Worm (Caenorhabditis elegans): ENCODE results near the gene F59B2.9.

Gene F59B2.9

DNA sequence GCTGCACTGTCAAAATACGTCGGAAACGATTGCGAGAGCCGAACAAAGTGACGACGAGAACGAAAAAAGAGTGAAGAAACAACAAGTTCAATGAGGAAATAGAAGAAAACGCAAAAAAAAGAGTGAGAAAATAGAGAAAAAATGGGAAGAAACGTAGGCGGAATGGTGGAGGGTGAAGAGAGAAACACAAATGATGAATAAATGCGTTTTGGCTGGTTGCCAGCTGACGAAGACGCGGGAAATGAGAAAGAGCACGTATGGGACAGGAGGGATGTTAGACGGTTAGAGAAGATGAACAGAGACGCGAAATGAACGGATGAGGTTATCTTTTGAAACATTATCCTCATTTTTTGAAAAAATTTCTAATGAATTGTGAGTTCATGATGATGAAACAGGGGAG is 27.2 kb downstream of the F59B2.9 start (continued):
- no peak for TF ChIP-seq F57C9.4 (tag; optimal IDR thresholded peaks at IDR 0.05)
- TF ChIP-seq sdz-38 (tag; optimal IDR thresholded peaks at IDR 0.05), result no peak
- TF ChIP-seq zfh-2 (GFP tag; conservative IDR thresholded peaks at IDR 0.05), result no peak
- no peak for TF ChIP-seq egl-18 (GFP tag; IDR thresholded peaks at IDR 0.05)
- no peak for TF ChIP-seq lsl-1 (GFP tag; optimal IDR thresholded peaks at IDR 0.05)
- TF ChIP-seq F37B4.10 (GFP tag; IDR thresholded peaks at IDR 0.05), result no peak
- no peak for TF ChIP-seq nhr-27 (tag; optimal IDR thresholded peaks at IDR 0.05)
- TF ChIP-seq ekl-4 (GFP tag; IDR thresholded peaks at IDR 0.05), result no peak
- peak; percentile 62 for TF ChIP-seq somi-1 (GFP tag; optimal IDR thresholded peaks at IDR 0.05)
- TF ChIP-seq unc-62 (GFP tag; optimal IDR thresholded peaks at IDR 0.05), result no peak
- TF ChIP-seq mcd-1 (GFP tag; IDR thresholded peaks at IDR 0.05), result no peak
- TF ChIP-seq akir-1 (GFP tag; optimal IDR thresholded peaks at IDR 0.05), result no peak
- TF ChIP-seq ztf-25 (GFP tag; IDR thresholded peaks at IDR 0.05), result no peak
- no peak for TF ChIP-seq attf-3 (GFP tag; conservative IDR thresholded peaks at IDR 0.05)
- no peak for TF ChIP-seq ceh-91 (GFP tag; IDR thresholded peaks at IDR 0.05)
- no peak for TF ChIP-seq lag-1 (GFP tag; IDR thresholded peaks at IDR 0.05)
- TF ChIP-seq efl-1 (GFP tag; optimal IDR thresholded peaks at IDR 0.05), result peak; percentile 28
- no peak for TF ChIP-seq ccch-3 (GFP tag; optimal IDR thresholded peaks at IDR 0.05)
- TF ChIP-seq lsy-27 (tag; optimal IDR thresholded peaks at IDR 0.05; ENCODE audit: borderline replicate concordance, insufficient read depth), result no peak
- no peak for TF ChIP-seq snpc-4 (GFP tag; optimal IDR thresholded peaks at IDR 0.05)
- peak in 1 of 4 experiments; percentile 0 for TF ChIP-seq snpc-4 (tag; optimal IDR thresholded peaks at IDR 0.05)
- no peak for TF ChIP-seq C17E4.6 (GFP tag; IDR thresholded peaks at IDR 0.05)
- no peak for TF ChIP-seq lir-1 (GFP tag; conservative IDR thresholded peaks at IDR 0.05)
- TF ChIP-seq K12H6.12 (tag; optimal IDR thresholded peaks at IDR 0.05), result peak; percentile 70
- TF ChIP-seq lin-26 (GFP tag; IDR thresholded peaks at IDR 0.05), result no peak
- no peak for TF ChIP-seq zim-3 (tag; optimal IDR thresholded peaks at IDR 0.05)
- TF ChIP-seq ztf-18 (tag; optimal IDR thresholded peaks at IDR 0.05), result no peak
- no peak for TF ChIP-seq Y53G8AR.9 (GFP tag; conservative IDR thresholded peaks at IDR 0.05)
- no peak for TF ChIP-seq sptf-2 (GFP tag; optimal IDR thresholded peaks at IDR 0.05)
- no peak for TF ChIP-seq aptf-2 (GFP tag; conservative IDR thresholded peaks at IDR 0.05)
- no peak for TF ChIP-seq rcor-1 (GFP tag; IDR thresholded peaks at IDR 0.05)
- no peak for TF ChIP-seq ztf-6 (GFP tag; IDR thresholded peaks at IDR 0.05)
- no peak for TF ChIP-seq nfya-2 (GFP tag; IDR thresholded peaks at IDR 0.05)
- TF ChIP-seq him-1 (tag; optimal IDR thresholded peaks at IDR 0.05), result no peak
- TF ChIP-seq let-526 (GFP tag; IDR thresholded peaks at IDR 0.05), result no peak
- no peak for TF ChIP-seq F23B12.7 (tag; optimal IDR thresholded peaks at IDR 0.05; ENCODE audit: insufficient read depth)
- no peak for TF ChIP-seq F33H1.4 (GFP tag; IDR thresholded peaks at IDR 0.05)
- no peak for TF ChIP-seq Y67H2A.10 (GFP tag; conservative IDR thresholded peaks at IDR 0.05)
- TF ChIP-seq Y95B8A.8 (GFP tag; IDR thresholded peaks at IDR 0.05), result no peak
- TF ChIP-seq pha-4 (tag; optimal IDR thresholded peaks at IDR 0.05), result peak; percentile 4
- no peak for TF ChIP-seq ztf-3 (GFP tag; optimal IDR thresholded peaks at IDR 0.05)
- no peak for TF ChIP-seq let-607 (tag; optimal IDR thresholded peaks at IDR 0.05)
- TF ChIP-seq ZK185.1 (tag; optimal IDR thresholded peaks at IDR 0.05; ENCODE audit: poor library complexity, severe bottlenecking), result no peak
- peak; percentile 70 for TF ChIP-seq hmg-1.2 (GFP tag; IDR thresholded peaks at IDR 0.05)
- no peak for TF ChIP-seq ceh-40 (GFP tag; IDR thresholded peaks at IDR 0.05)
- TF ChIP-seq snpc-1.3 (tag; optimal IDR thresholded peaks at IDR 0.05; ENCODE audit: insufficient read depth), result no peak
- no peak for TF ChIP-seq mxl-1 (tag; optimal IDR thresholded peaks at IDR 0.05)
- TF ChIP-seq nhr-120 (GFP tag; IDR thresholded peaks at IDR 0.05), result no peak
- TF ChIP-seq F55B11.4 (tag; optimal IDR thresholded peaks at IDR 0.05; ENCODE audit: borderline replicate concordance, insufficient read depth), result no peak

Data from whole organism, young adult.